Worm (Caenorhabditis elegans): ENCODE measurements around the gene rrf-3.

The rrf-3 gene

ce11 chrII:8160916-8161315 is 1.3 kb upstream of the rrf-3 start:
- TF ChIP-seq zfp-2 (tag; optimal IDR thresholded peaks at IDR 0.05), result no peak
- no peak for TF ChIP-seq sdz-12 (GFP tag; optimal IDR thresholded peaks at IDR 0.05)
- no peak for TF ChIP-seq daf-8 (GFP tag; IDR thresholded peaks at IDR 0.05)
- peak in 1 of 2 experiments; percentile 90 for TF ChIP-seq unc-62 (GFP tag; optimal IDR thresholded peaks at IDR 0.05 in 1 of 2)
- no peak for TF ChIP-seq unc-62 (tag; optimal IDR thresholded peaks at IDR 0.05)
- peak; percentile 9 for TF ChIP-seq aha-1 (tag)
- TF ChIP-seq zfp-3 (GFP tag; conservative IDR thresholded peaks at IDR 0.05), result no peak

ce11 chrII:8169283-8169682 is 7.0 kb downstream of the rrf-3 start, which contains the start of gene T05C12.15:
T05C12.15 (plus strand) TSS chrII:8169583.
- TF ChIP-seq ces-1 (GFP tag; optimal IDR thresholded peaks at IDR 0.05) (no peak), F44E2.7 (GFP tag; IDR thresholded peaks at IDR 0.05) (no peak), mxl-3 (GFP tag; optimal IDR thresholded peaks at IDR 0.05) (no peak), nhr-48 (tag; optimal IDR thresholded peaks at IDR 0.05) (no peak), nhr-41 (GFP tag; IDR thresholded peaks at IDR 0.05) (no peak), fkh-10 (GFP tag; optimal IDR thresholded peaks at IDR 0.05) (no peak), nhr-102 (tag; optimal IDR thresholded peaks at IDR 0.05) (no peak), nhr-11 (tag; optimal IDR thresholded peaks at IDR 0.05) (no peak), ctbp-1 (GFP tag; IDR thresholded peaks at IDR 0.05) (no peak), hif-1 (tag; optimal IDR thresholded peaks at IDR 0.05) (no peak)

ce11 chrII:8170374-8170773 is 8.1 kb downstream of the rrf-3 start, which contains the start of gene T05C12.11:
T05C12.11 (minus strand) TSS chrII:8170474.
- TF ChIP-seq hlh-11 (tag; optimal IDR thresholded peaks at IDR 0.05) (no peak), attf-4 (tag; optimal IDR thresholded peaks at IDR 0.05) (no peak), sdz-12 (GFP tag; optimal IDR thresholded peaks at IDR 0.05) (no peak), nhr-41 (GFP tag; IDR thresholded peaks at IDR 0.05) (no peak), daf-12 (tag; optimal IDR thresholded peaks at IDR 0.05) (no peak)

ce11 chrII:8173449-8173848 is 11.2 kb downstream of the rrf-3 start, which contains the start of the genes decr-1.3 and T05C12.1:
decr-1.3 (minus strand) TSS chrII:8173549.
T05C12.1 (plus strand) TSS chrII:8173680.
- no peak for TF ChIP-seq jun-1 (tag; optimal IDR thresholded peaks at IDR 0.05)
- TF ChIP-seq ceh-44 (GFP tag; IDR thresholded peaks at IDR 0.05), result no peak
- TF ChIP-seq fos-1 (tag; optimal IDR thresholded peaks at IDR 0.05), result no peak
- no peak for TF ChIP-seq T20F7.1 (GFP tag; optimal IDR thresholded peaks at IDR 0.05)
- no peak for TF ChIP-seq snpc-4 (tag; optimal IDR thresholded peaks at IDR 0.05)
- TF ChIP-seq F10B5.3 (tag; optimal IDR thresholded peaks at IDR 0.05), result no peak

ce11 chrII:8174148-8174547 is 11.9 kb downstream of the rrf-3 start:
- no peak for TF ChIP-seq ceh-44 (GFP tag; IDR thresholded peaks at IDR 0.05)
- TF ChIP-seq unc-62 (GFP tag; optimal IDR thresholded peaks at IDR 0.05 in 1 of 2), result peak in 1 of 2 experiments; percentile 91
- TF ChIP-seq unc-62 (tag; optimal IDR thresholded peaks at IDR 0.05), result no peak

- no peak for TF ChIP-seq daf-19 (GFP tag; conservative IDR thresholded peaks at IDR 0.05)
- no peak for TF ChIP-seq mes-2 (tag; optimal IDR thresholded peaks at IDR 0.05; ENCODE audit: poor library complexity, severe bottlenecking)
- no peak for TF ChIP-seq nhr-41 (GFP tag; IDR thresholded peaks at IDR 0.05)
- no peak for TF ChIP-seq nhr-111 (GFP tag; optimal IDR thresholded peaks at IDR 0.05)
- TF ChIP-seq nhr-25 (tag; optimal IDR thresholded peaks at IDR 0.05; ENCODE audit: borderline replicate concordance, insufficient read depth), result no peak
- no peak for TF ChIP-seq ztf-7 (tag; optimal IDR thresholded peaks at IDR 0.05)
- TF ChIP-seq fos-1 (tag; optimal IDR thresholded peaks at IDR 0.05), result no peak
- TF ChIP-seq ZK337.2 (GFP tag; IDR thresholded peaks at IDR 0.05), result no peak
- no peak for TF ChIP-seq mep-1 (tag; optimal IDR thresholded peaks at IDR 0.05)
- no peak for TF ChIP-seq nhr-77 (tag; optimal IDR thresholded peaks at IDR 0.05)
- no peak for TF ChIP-seq ceh-28 (tag; optimal IDR thresholded peaks at IDR 0.05)
- TF ChIP-seq daf-12 (tag; optimal IDR thresholded peaks at IDR 0.05), result no peak
- no peak for TF ChIP-seq duxl-1 (tag; optimal IDR thresholded peaks at IDR 0.05; ENCODE audit: poor library complexity)
- TF ChIP-seq ctbp-1 (GFP tag; IDR thresholded peaks at IDR 0.05), result no peak
- TF ChIP-seq nhr-237 (tag; optimal IDR thresholded peaks at IDR 0.05), result no peak
- no peak for TF ChIP-seq nhr-6 (tag; optimal IDR thresholded peaks at IDR 0.05)
Observed at ce11 chrII:8177095-8177494, 14.8 kb downstream of the rrf-3 start, which contains the start of gene acr-14. acr-14 (minus strand) TSS chrII:8177195.

Data from whole organism, L4 larva.